Fruit fly (Drosophila melanogaster) whole organism, embryonic: ENCODE results near the gene CG5262.

Experiments
- Ada2b ChIP-seq: fragments of 200-800 bp; sonication (Bioruptor generic); IDR thresholded peaks from 2 replicates; pipeline ENCODE4 v1.3.6; 2022; ENCODE audit warnings: missing biosample characterization, missing genetic modification characterization
- Atf6 ChIP-seq: fragments of 200-800 bp; sonication (Bioruptor generic); IDR thresholded peaks from 2 replicates; pipeline ENCODE4 v1.3.6; 2022; ENCODE audit warnings: missing biosample characterization, missing genetic modification characterization
- CG10267 ChIP-seq: fragments of 200-800 bp; sonication (Bioruptor generic); optimal IDR thresholded peaks from 2 replicates; lab custom pipeline; 2018; ENCODE audit warnings: missing biosample characterization, mild to moderate bottlenecking, missing genetic modification characterization, moderate library complexity
- CG11085 ChIP-seq: fragments of 200-800 bp; sonication (Bioruptor generic); IDR thresholded peaks from 2 replicates; pipeline ENCODE4 v1.3.6; 2022; ENCODE audit warnings: missing biosample characterization, missing genetic modification characterization
- CG11093 ChIP-seq: fragments of 200-800 bp; sonication (Bioruptor generic); IDR thresholded peaks from 3 replicates; pipeline ENCODE4 v1.3.6; 2022; ENCODE audit warnings: missing biosample characterization, missing genetic modification characterization
- CG11504 ChIP-seq: fragments of 200-800 bp; sonication (Bioruptor generic); optimal IDR thresholded peaks from 3 replicates; lab custom pipeline; 2019; ENCODE audit warnings: missing biosample characterization, mild to moderate bottlenecking, missing genetic modification characterization, moderate library complexity
- CG12219 ChIP-seq: fragments of 200-800 bp; sonication (Bioruptor generic); optimal IDR thresholded peaks from 3 replicates; lab custom pipeline; 2018; ENCODE audit warnings: missing biosample characterization, mild to moderate bottlenecking, missing genetic modification characterization
- CG12299 ChIP-seq: fragments of 200-800 bp; sonication (Bioruptor generic); optimal IDR thresholded peaks from 2 replicates; lab custom pipeline; 2018; ENCODE audit warnings: missing biosample characterization, mild to moderate bottlenecking, missing genetic modification characterization
- CG1233 ChIP-seq: fragments of 200-800 bp; sonication (Bioruptor generic); optimal IDR thresholded peaks from 4 replicates; lab custom pipeline; 2018; ENCODE audit warnings: missing biosample characterization, mild to moderate bottlenecking, missing genetic modification characterization
- CG14050 ChIP-seq: fragments of 200-800 bp; sonication (Bioruptor generic); IDR thresholded peaks from 3 replicates; pipeline ENCODE4 v1.3.6; 2022; ENCODE audit warnings: missing biosample characterization, missing genetic modification characterization
- CG15269 ChIP-seq: fragments of 200-800 bp; sonication (Bioruptor generic); optimal IDR thresholded peaks from 2 replicates; lab custom pipeline; 2018; ENCODE audit warnings: missing biosample characterization, mild to moderate bottlenecking, missing genetic modification characterization, moderate library complexity
- CG1647 ChIP-seq: fragments of 200-800 bp; sonication (Bioruptor generic); optimal IDR thresholded peaks from 3 replicates; lab custom pipeline; 2016; ENCODE audit warnings: missing biosample characterization, missing genetic modification characterization
- CG17328 ChIP-seq: fragments of 200-800 bp; sonication (Bioruptor generic); IDR thresholded peaks from 2 replicates; pipeline ENCODE4 v1.3.6; 2022; ENCODE audit warnings: missing biosample characterization, missing genetic modification characterization
- CG17385 ChIP-seq: fragments of 200-800 bp; sonication (Bioruptor generic); optimal IDR thresholded peaks from 3 replicates; lab custom pipeline; 2018; ENCODE audit warnings: missing biosample characterization, mild to moderate bottlenecking, missing genetic modification characterization
- CG17612 ChIP-seq: fragments of 200-800 bp; sonication (Bioruptor generic); IDR thresholded peaks from 2 replicates; pipeline ENCODE4 v1.3.6; 2022; ENCODE audit warnings: missing biosample characterization, missing genetic modification characterization
- CG18011 ChIP-seq: fragments of 200-800 bp; sonication (Bioruptor generic); optimal IDR thresholded peaks from 2 replicates; lab custom pipeline; 2017; ENCODE audit warnings: missing biosample characterization, missing genetic modification characterization, mild to moderate bottlenecking, moderate library complexity, missing genotype
- CG18262 ChIP-seq: fragments of 200-800 bp; optimal IDR thresholded peaks from 3 replicates; lab custom pipeline; 2019; ENCODE audit warnings: missing biosample characterization, mild to moderate bottlenecking, missing genetic modification characterization, moderate library complexity
- CG2120 ChIP-seq: fragments of 200-800 bp; sonication (Bioruptor generic); optimal IDR thresholded peaks from 3 replicates; lab custom pipeline; 2016; ENCODE audit warnings: missing biosample characterization, missing genetic modification characterization
- CG4424 ChIP-seq: fragments of 200-800 bp; sonication (Bioruptor generic); optimal IDR thresholded peaks from 3 replicates; lab custom pipeline; 2016; ENCODE audit warnings: missing biosample characterization, missing genetic modification characterization
- CG4707 ChIP-seq: fragments of 200-800 bp; sonication (Bioruptor generic); optimal IDR thresholded peaks from 2 replicates; lab custom pipeline; 2018; ENCODE audit warnings: missing biosample characterization, mild to moderate bottlenecking, missing genetic modification characterization, moderate library complexity
- CG5245 ChIP-seq: fragments of 200-800 bp; sonication (Bioruptor generic); optimal IDR thresholded peaks from 3 replicates; lab custom pipeline; 2016; ENCODE audit warnings: missing biosample characterization, missing genetic modification characterization
- CG6813 ChIP-seq: fragments of 200-800 bp; sonication (Bioruptor generic); optimal IDR thresholded peaks from 2 replicates; lab custom pipeline; 2017; ENCODE audit warnings: missing biosample characterization, missing genetic modification characterization, mild to moderate bottlenecking, moderate library complexity, missing genetic modification reagents
- CG6854 ChIP-seq: fragments of 200-800 bp; sonication (Bioruptor generic); optimal IDR thresholded peaks from 3 replicates; lab custom pipeline; 2017; ENCODE audit warnings: missing biosample characterization, mild to moderate bottlenecking, missing genetic modification characterization
- CG7786 ChIP-seq: fragments of 200-800 bp; sonication (Bioruptor generic); optimal IDR thresholded peaks from 2 replicates; lab custom pipeline; 2016; ENCODE audit warnings: missing biosample characterization, missing genetic modification characterization
- CG9609 ChIP-seq: fragments of 200-800 bp; sonication (Bioruptor generic); optimal IDR thresholded peaks from 3 replicates; lab custom pipeline; 2016; ENCODE audit warnings: missing biosample characterization, missing genetic modification characterization
- CG9797 ChIP-seq: fragments of 200-800 bp; sonication (Bioruptor generic); optimal IDR thresholded peaks from 3 replicates; lab custom pipeline; 2018; ENCODE audit warnings: missing biosample characterization, mild to moderate bottlenecking, missing genetic modification characterization
- Deaf1 ChIP-seq: fragments of 200-800 bp; optimal IDR thresholded peaks from 3 replicates; lab custom pipeline; 2019; ENCODE audit warnings: missing biosample characterization, mild to moderate bottlenecking, missing genetic modification characterization, moderate library complexity
- Dfd ChIP-seq, 2 experiments: fragments of >200 bp; optimal IDR thresholded peaks; 2 replicates each; lab custom pipeline; 2017; ENCODE audit warnings: missing biosample characterization in 2 of 2, missing genetic modification characterization in 2 of 2
- Dll ChIP-seq: fragments of 200-800 bp; sonication (Bioruptor generic); IDR thresholded peaks from 4 replicates; pipeline ENCODE4 v1.3.6; 2022; ENCODE audit warnings: missing biosample characterization, missing genetic modification characterization; ENCODE audit not compliant: partially characterized antibody
- Ets97D ChIP-seq: fragments of 200-800 bp; sonication (Bioruptor generic); optimal IDR thresholded peaks from 3 replicates; lab custom pipeline; 2016; ENCODE audit warnings: missing biosample characterization, missing genetic modification characterization
- Fer3 ChIP-seq: fragments of 200-800 bp; sonication (Bioruptor generic); optimal IDR thresholded peaks from 2 replicates; lab custom pipeline; 2018; ENCODE audit warnings: missing biosample characterization, mild to moderate bottlenecking, missing genetic modification characterization, moderate library complexity
- Hmx ChIP-seq: fragments of 200-800 bp; sonication (Bioruptor generic); optimal IDR thresholded peaks from 2 replicates; lab custom pipeline; 2016; ENCODE audit warnings: missing biosample characterization, missing genetic modification characterization
- Neu2 ChIP-seq: fragments of 200-800 bp; sonication (Bioruptor generic); optimal IDR thresholded peaks from 3 replicates; lab custom pipeline; 2016; ENCODE audit warnings: missing biosample characterization, missing genetic modification characterization, borderline replicate concordance
- Nf-YC ChIP-seq: fragments of 200-800 bp; optimal IDR thresholded peaks from 3 replicates; lab custom pipeline; 2019; ENCODE audit warnings: missing biosample characterization, mild to moderate bottlenecking, missing genetic modification characterization, moderate library complexity
- PHDP ChIP-seq: fragments of 200-800 bp; sonication (Bioruptor generic); optimal IDR thresholded peaks from 3 replicates; lab custom pipeline; 2018; ENCODE audit warnings: missing biosample characterization, mild to moderate bottlenecking, missing genetic modification characterization, moderate library complexity
- Poxn ChIP-seq: fragments of 200-800 bp; sonication (Bioruptor generic); IDR thresholded peaks from 2 replicates; pipeline ENCODE4 v1.3.6; 2022; ENCODE audit warnings: missing biosample characterization, missing genetic modification characterization
- Sry-δ ChIP-seq: fragments of 200-800 bp; sonication (Bioruptor generic); optimal IDR thresholded peaks from 2 replicates; lab custom pipeline; 2016; ENCODE audit warnings: missing biosample characterization, missing genetic modification characterization
- YL-1 ChIP-seq: fragments of 200-800 bp; sonication (Bioruptor generic); optimal IDR thresholded peaks from 3 replicates; lab custom pipeline; 2017; ENCODE audit warnings: missing biosample characterization, mild to moderate bottlenecking, missing genetic modification characterization
- aop ChIP-seq: fragments of 200-800 bp; sonication (Bioruptor generic); IDR thresholded peaks from 2 replicates; pipeline ENCODE4 v1.3.6; 2022; ENCODE audit warnings: missing biosample characterization, missing genetic modification characterization
- cas ChIP-seq: fragments of 200-800 bp; sonication (Bioruptor generic); IDR thresholded peaks from 2 replicates; pipeline ENCODE4 v1.3.6; 2022; ENCODE audit warnings: missing biosample characterization, missing genetic modification characterization
- chif ChIP-seq, 2 experiments: fragments of 200-800 bp; sonication (Bioruptor generic); optimal IDR thresholded peaks; 3 replicates each; lab custom pipeline; 2016; ENCODE audit warnings: missing biosample characterization in 2 of 2, missing genetic modification characterization in 2 of 2
- dm ChIP-seq: fragments of 200-800 bp; sonication (Bioruptor generic); optimal IDR thresholded peaks from 3 replicates; lab custom pipeline; 2016; ENCODE audit warnings: missing biosample characterization, missing genetic modification characterization
- gro ChIP-seq: fragments of 200-800 bp; sonication (Bioruptor generic); optimal IDR thresholded peaks from 2 replicates; lab custom pipeline; 2016; ENCODE audit warnings: missing biosample characterization, missing genetic modification characterization
- hbn ChIP-seq: fragments of 200-800 bp; sonication (Bioruptor generic); IDR thresholded peaks from 2 replicates; pipeline ENCODE4 v1.3.6; 2022; ENCODE audit warnings: missing biosample characterization, missing genetic modification characterization; ENCODE audit not compliant: partially characterized antibody
- hth ChIP-seq: fragments of >200 bp; optimal IDR thresholded peaks from 2 replicates; lab custom pipeline; 2017; ENCODE audit warnings: inconsistent platforms
- nerfin-2 ChIP-seq: fragments of 200-800 bp; sonication (Bioruptor generic); IDR thresholded peaks from 2 replicates; pipeline ENCODE4 v1.3.6; 2022; ENCODE audit warnings: missing biosample characterization, missing genetic modification characterization; ENCODE audit not compliant: partially characterized antibody
- oc ChIP-seq: fragments of 200-800 bp; sonication (Bioruptor generic); optimal IDR thresholded peaks from 2 replicates; lab custom pipeline; 2018; ENCODE audit warnings: missing biosample characterization, mild to moderate bottlenecking, missing genetic modification characterization, moderate library complexity
- psq ChIP-seq: fragments of 200-800 bp; sonication (Bioruptor generic); optimal IDR thresholded peaks from 2 replicates; lab custom pipeline; 2017; ENCODE audit warnings: missing biosample characterization, missing genetic modification characterization
- pzg ChIP-seq: fragments of 200-800 bp; sonication (Bioruptor generic); optimal IDR thresholded peaks from 3 replicates; lab custom pipeline; 2018; ENCODE audit warnings: missing biosample characterization, mild to moderate bottlenecking, missing genetic modification characterization, moderate library complexity
- schlank ChIP-seq: fragments of 200-800 bp; sonication (Bioruptor generic); optimal IDR thresholded peaks from 2 replicates; lab custom pipeline; 2018; ENCODE audit warnings: missing biosample characterization, mild to moderate bottlenecking, missing genetic modification characterization
- seq ChIP-seq: fragments of 200-800 bp; sonication (Bioruptor generic); IDR thresholded peaks from 2 replicates; pipeline ENCODE4 v1.3.6; 2022; ENCODE audit warnings: missing biosample characterization, missing genetic modification characterization
- toy ChIP-seq: fragments of 200-800 bp; sonication (Bioruptor generic); IDR thresholded peaks from 2 replicates; pipeline ENCODE4 v1.3.6; 2022; ENCODE audit warnings: missing biosample characterization, missing genetic modification characterization

Gene CG5262

DNA sequence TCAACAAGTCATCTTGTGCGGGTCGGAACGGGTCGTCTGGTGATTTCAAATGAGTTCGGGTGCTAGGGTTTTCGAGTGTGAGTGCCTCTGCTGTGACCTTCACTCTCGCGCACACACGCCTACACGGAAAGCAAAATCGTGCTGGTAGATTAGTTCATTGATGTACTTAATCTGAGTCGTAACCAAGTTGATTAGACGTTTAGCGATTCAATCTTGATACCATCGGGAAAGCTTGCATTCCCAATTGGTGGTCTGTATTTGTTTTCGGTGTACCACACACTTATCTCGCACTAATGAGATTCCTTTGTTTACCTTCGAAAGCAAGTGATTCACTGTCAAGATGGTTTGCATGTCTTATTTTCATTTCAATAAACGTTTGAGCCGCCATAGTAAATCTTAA lies 41.3 kb downstream of the CG5262 start (continued):
- peak; percentile 28 for TF ChIP-seq Fer3 (tag; lab: Kevin White, UChicago)
- TF ChIP-seq CG6854 (GFP tag; lab: Kevin White, UChicago): no peak
- TF ChIP-seq seq (GFP tag; lab: Robert Waterston, UW): peak; percentile 30; the same call in 1 of the 2 replicates
- no peak for TF ChIP-seq CG4424
- no peak for TF ChIP-seq Poxn (GFP tag; lab: Robert Waterston, UW)
- TF ChIP-seq CG17328: peak; percentile 39; the same call in 1 of the 2 replicates
- TF ChIP-seq Neu2 (GFP tag; lab: Kevin White, UChicago): no peak
- TF ChIP-seq gro (GFP tag; lab: Kevin White, UChicago): peak; percentile 73
- TF ChIP-seq CG12299 (tag; lab: Kevin White, UChicago): no peak
- no peak for TF ChIP-seq CG1647 (GFP tag; lab: Kevin White, UChicago)
- no peak for TF ChIP-seq CG18262
- TF ChIP-seq CG18011 (GFP tag; lab: Kevin White, UChicago): no peak
- no peak for TF ChIP-seq CG1233
- TF ChIP-seq hbn (GFP tag; lab: Robert Waterston, UW): no peak
- TF ChIP-seq Atf6 (GFP tag; lab: Robert Waterston, UW): peak; percentile 70
- peak; percentile 17 for TF ChIP-seq Deaf1
- no peak for TF ChIP-seq CG11085
- peak; percentile 34 for TF ChIP-seq CG12219 (GFP tag; lab: Kevin White, UChicago)
- TF ChIP-seq CG14050 (GFP tag; lab: Robert Waterston, UW): no peak
- no peak for TF ChIP-seq Hmx
- no peak for TF ChIP-seq Dfd (GFP tag; optimal IDR thresholded peaks at IDR 0.05; lab: Kevin White, UChicago)
- no peak for TF ChIP-seq cas (GFP tag; lab: Robert Waterston, UW)
- no peak for TF ChIP-seq CG9797 (GFP tag; lab: Kevin White, UChicago)
- TF ChIP-seq CG5245 (GFP tag; lab: Kevin White, UChicago): peak; percentile 1
- no peak for TF ChIP-seq Dll
- TF ChIP-seq CG2120 (GFP tag; lab: Kevin White, UChicago): peak; percentile 76
- TF ChIP-seq Nf-YC: no peak
- TF ChIP-seq Ets97D (GFP tag; lab: Kevin White, UChicago): no peak
- peak; percentile 31 for TF ChIP-seq CG7786 (GFP tag; lab: Kevin White, UChicago)
- no peak for TF ChIP-seq CG10267 (tag; lab: Kevin White, UChicago)
- no peak for TF ChIP-seq toy (GFP tag; lab: Robert Waterston, UW)
- no peak for TF ChIP-seq hth
- TF ChIP-seq Sry-δ: no peak
- TF ChIP-seq CG11093: no peak
- no peak for TF ChIP-seq CG17612 (GFP tag; lab: Robert Waterston, UW)
- peak; percentile 36 for TF ChIP-seq CG9609
- peak; percentile 59 for TF ChIP-seq CG15269 (tag; lab: Kevin White, UChicago)
- TF ChIP-seq CG4707 (GFP tag; lab: Kevin White, UChicago): no peak
- peak; percentile 13 for TF ChIP-seq CG17385
- TF ChIP-seq Ada2b (GFP tag; lab: Robert Waterston, UW): 0 out of 2 replicates have a peak, but pooled peaks have one; percentile 30
- no peak for TF ChIP-seq pzg
- peak in 1 of 2 experiments; percentile 13 for TF ChIP-seq chif (GFP tag; optimal IDR thresholded peaks at IDR 0.05; lab: Kevin White, UChicago)
- TF ChIP-seq YL-1 (GFP tag; lab: Kevin White, UChicago): no peak
- no peak for TF ChIP-seq dm (GFP tag; lab: Kevin White, UChicago)
- peak; percentile 47 for TF ChIP-seq PHDP
- no peak for TF ChIP-seq schlank
- TF ChIP-seq psq (GFP tag; lab: Kevin White, UChicago): no peak
- peak; percentile 43 for TF ChIP-seq CG11504
- TF ChIP-seq aop (GFP tag; lab: Robert Waterston, UW): no peak
- TF ChIP-seq nerfin-2 (GFP tag; lab: Robert Waterston, UW): no peak
- TF ChIP-seq CG6813: peak; percentile 10
- TF ChIP-seq oc (tag; lab: Kevin White, UChicago): no peak
